Worm (Caenorhabditis elegans) whole organism, late embryonic: Measurements from ENCODE around the gene clec-144.

Experiments used
- C08G9.2 ChIP-seq: sonication (generic microtip); optimal IDR thresholded peaks from 2 replicates; lab custom pipeline; 2016; ENCODE audit warnings: mild to moderate bottlenecking, missing genetic modification characterization, moderate library complexity, missing compliant biosample characterization
- K02D7.2 ChIP-seq: sonication (generic microtip); optimal IDR thresholded peaks from 2 replicates; lab custom pipeline; 2017; ENCODE audit warnings: mild to moderate bottlenecking, missing genetic modification characterization, missing compliant biosample characterization
- T23F11.4 ChIP-seq: fragments of 200-800 bp; sonication (Bioruptor generic); optimal IDR thresholded peaks from 2 replicates; lab custom pipeline; 2018; ENCODE audit warnings: mild to moderate bottlenecking, missing genetic modification characterization, missing compliant biosample characterization
- Y22D7AL.16 ChIP-seq: sonication (generic microtip); optimal IDR thresholded peaks from 2 replicates; lab custom pipeline; 2016; ENCODE audit warnings: missing genetic modification characterization, missing compliant biosample characterization
- ahr-1 ChIP-seq: sonication (generic microtip); optimal IDR thresholded peaks from 2 replicates; lab custom pipeline; 2016; ENCODE audit warnings: missing genetic modification characterization, missing compliant biosample characterization
- ama-1 ChIP-seq: fragments of 150-350 bp; optimal IDR thresholded peaks from 2 replicates; lab custom pipeline; 2014
- ceh-19 ChIP-seq: fragments of 200-800 bp; sonication (Bioruptor generic); optimal IDR thresholded peaks from 2 replicates; lab custom pipeline; 2018; ENCODE audit warnings: mild to moderate bottlenecking, missing genetic modification characterization, missing compliant biosample characterization
- ceh-2 ChIP-seq: sonication (generic microtip); optimal IDR thresholded peaks from 2 replicates; lab custom pipeline; 2016; ENCODE audit warnings: missing genotype, missing genetic modification characterization, missing compliant biosample characterization
- ceh-22 ChIP-seq: sonication (generic microtip); optimal IDR thresholded peaks from 2 replicates; lab custom pipeline; 2017; ENCODE audit warnings: missing biosample characterization, missing genetic modification characterization
- ceh-34 ChIP-seq: sonication (generic microtip); optimal IDR thresholded peaks from 2 replicates; lab custom pipeline; 2016; ENCODE audit warnings: mild to moderate bottlenecking, missing genetic modification characterization, missing compliant biosample characterization
- ceh-45 ChIP-seq: fragments of 200-800 bp; sonication (Bioruptor generic); IDR thresholded peaks from 2 replicates; pipeline ENCODE4 v1.3.6; 2022; ENCODE audit warnings: missing genetic modification reagents, missing genetic modification characterization, missing compliant biosample characterization
- ceh-48 ChIP-seq: sonication (generic microtip); optimal IDR thresholded peaks from 2 replicates; lab custom pipeline; 2016; ENCODE audit warnings: missing genetic modification characterization, inconsistent platforms, missing compliant biosample characterization
- che-1 ChIP-seq: sonication (generic microtip); optimal IDR thresholded peaks from 2 replicates; lab custom pipeline; 2016; ENCODE audit warnings: mild to moderate bottlenecking, missing genetic modification characterization, missing compliant biosample characterization
- dmd-4 ChIP-seq: sonication (generic microtip); optimal IDR thresholded peaks from 2 replicates; lab custom pipeline; 2016; ENCODE audit warnings: borderline replicate concordance, missing genetic modification characterization, missing compliant biosample characterization
- elt-2 ChIP-seq: sonication (generic microtip); optimal IDR thresholded peaks from 2 replicates; lab custom pipeline; 2016; ENCODE audit warnings: missing genetic modification reagents, missing genetic modification characterization, missing compliant biosample characterization
- elt-4 ChIP-seq: sonication (generic microtip); optimal IDR thresholded peaks from 2 replicates; lab custom pipeline; 2016; ENCODE audit warnings: missing genetic modification characterization, missing compliant biosample characterization
- ets-4 ChIP-seq: sonication (generic microtip); optimal IDR thresholded peaks from 2 replicates; lab custom pipeline; 2016; ENCODE audit warnings: missing genetic modification characterization, missing compliant biosample characterization
- eyg-1 ChIP-seq: sonication (generic microtip); optimal IDR thresholded peaks from 2 replicates; lab custom pipeline; 2016; ENCODE audit warnings: missing genotype, missing genetic modification characterization, missing compliant biosample characterization
- fkh-10 ChIP-seq: fragments of 150-350 bp; optimal IDR thresholded peaks from 2 replicates; lab custom pipeline; 2014; ENCODE audit warnings: missing biosample characterization, missing genetic modification reagents, missing genetic modification characterization
- fkh-6 ChIP-seq: sonication (generic microtip); optimal IDR thresholded peaks from 2 replicates; lab custom pipeline; 2016; ENCODE audit warnings: missing genetic modification characterization, missing compliant biosample characterization
- hlh-8 ChIP-seq: sonication (generic microtip); optimal IDR thresholded peaks from 2 replicates; lab custom pipeline; 2016; ENCODE audit warnings: missing genotype, missing genetic modification characterization, missing compliant biosample characterization
- lin-11 ChIP-seq: fragments of 200-800 bp; sonication (Bioruptor generic); optimal IDR thresholded peaks from 2 replicates; lab custom pipeline; 2018; ENCODE audit warnings: mild to moderate bottlenecking, missing genetic modification characterization, missing compliant biosample characterization
- madf-2 ChIP-seq: sonication (generic microtip); optimal IDR thresholded peaks from 2 replicates; lab custom pipeline; 2017; ENCODE audit warnings: missing genetic modification characterization, missing compliant biosample characterization
- mec-3 ChIP-seq: sonication (generic microtip); optimal IDR thresholded peaks from 2 replicates; lab custom pipeline; 2016; ENCODE audit warnings: borderline replicate concordance, missing genetic modification characterization, missing compliant biosample characterization
- nfya-1 ChIP-seq: sonication (generic microtip); optimal IDR thresholded peaks from 2 replicates; lab custom pipeline; 2017; ENCODE audit warnings: missing genetic modification characterization, mild to moderate bottlenecking, missing compliant biosample characterization, antibody characterized with exemption, moderate library complexity
- nhr-11 ChIP-seq: fragments of 150-350 bp; optimal IDR thresholded peaks from 2 replicates; lab custom pipeline; 2014; ENCODE audit warnings: missing biosample characterization, missing genetic modification characterization
- pax-1 ChIP-seq: fragments of 150-350 bp; optimal IDR thresholded peaks from 2 replicates; lab custom pipeline; 2014; ENCODE audit warnings: missing biosample characterization, missing genetic modification characterization
- pha-2 ChIP-seq: sonication (generic microtip); optimal IDR thresholded peaks from 2 replicates; lab custom pipeline; 2017; ENCODE audit warnings: mild to moderate bottlenecking, missing genetic modification characterization, missing compliant biosample characterization
- pha-4 ChIP-seq: fragments of 150-350 bp; optimal IDR thresholded peaks from 2 replicates; lab custom pipeline; 2018; ENCODE audit warnings: missing biosample characterization, missing genetic modification reagents, missing genetic modification characterization
- sox-4 ChIP-seq: sonication (generic microtip); optimal IDR thresholded peaks from 2 replicates; lab custom pipeline; 2017; ENCODE audit warnings: mild to moderate bottlenecking, missing genetic modification characterization, inconsistent platforms, missing compliant biosample characterization
- ttx-3 ChIP-seq: sonication (generic microtip); optimal IDR thresholded peaks from 2 replicates; lab custom pipeline; 2016; ENCODE audit warnings: missing genetic modification reagents, missing genetic modification characterization, missing compliant biosample characterization
- unc-3 ChIP-seq, 2 experiments: fragments of 200-800 bp in 1 of 2; sonication (Bioruptor generic) in 1 of 2; sonication (generic microtip) in 1 of 2; conservative IDR thresholded peaks in 1 of 2; optimal IDR thresholded peaks in 1 of 2; 2 replicates each; pipeline versions ENCODE4 v1.3.6 to Lab custom; 2016 to 2022; ENCODE audit warnings: missing compliant biosample characterization in 2 of 2, missing genetic modification characterization in 2 of 2, missing genetic modification reagents in 1 of 2
- unc-55 ChIP-seq: sonication (generic microtip); optimal IDR thresholded peaks from 2 replicates; lab custom pipeline; 2017; ENCODE audit warnings: missing biosample characterization, missing genetic modification reagents, missing genetic modification characterization
- unc-86 ChIP-seq: sonication (generic microtip); optimal IDR thresholded peaks from 2 replicates; lab custom pipeline; 2016; ENCODE audit warnings: missing genetic modification characterization, missing compliant biosample characterization

clec-144 gene

ce11 chrII:11838353-11838752 is 6.0 kb upstream of the clec-144 start:
- TF ChIP-seq pax-1 (tag; lab: Kevin White, UChicago) (no peak), ama-1 (no peak), ceh-22 (tag; lab: Kevin White, UChicago) (no peak), ceh-48 (tag; lab: Kevin White, UChicago) (no peak), hlh-8 (tag; lab: Kevin White, UChicago) (no peak), K02D7.2 (tag; lab: Kevin White, UChicago) (no peak), unc-86 (tag; lab: Kevin White, UChicago) (no peak), ceh-19 (no peak), ttx-3 (no peak), ceh-34 (tag; lab: Kevin White, UChicago) (no peak), ets-4 (tag; lab: Kevin White, UChicago) (no peak), sox-4 (tag; lab: Kevin White, UChicago) (no peak)

ce11 chrII:11836554-11837218 is 4.3 kb upstream of the clec-144 start:
- TF ChIP-seq elt-2 (tag; lab: Kevin White, UChicago) (peak; percentile 45), ceh-45 (GFP tag; lab: Robert Waterston, UW) (no peak)

DNA sequence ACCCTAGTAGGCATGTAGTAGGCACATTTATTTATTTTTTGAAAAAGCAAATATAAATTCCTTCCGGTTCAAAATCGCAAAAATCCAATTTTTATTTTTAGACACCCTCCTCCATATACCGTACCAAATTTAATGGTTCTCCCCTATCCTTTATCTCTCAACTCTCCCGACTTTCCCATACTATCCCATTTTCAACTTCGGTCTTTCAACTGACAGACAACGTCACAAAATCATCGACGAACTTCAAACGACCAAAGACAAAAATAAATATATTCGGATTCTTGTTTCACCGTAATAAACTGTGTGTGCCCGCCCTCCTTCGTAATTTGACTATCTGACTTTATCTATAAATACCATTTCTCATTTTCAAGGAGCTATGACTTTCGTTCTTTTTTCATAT is 2.8 kb upstream of the clec-144 start, which contains the start of gene T27D12.6:
T27D12.6 (plus strand) TSS at position 301 of the 400 bp plus-strand sequence.
- TF ChIP-seq T23F11.4 (GFP tag; lab: Kevin White, UChicago) (no peak), C08G9.2 (tag; lab: Kevin White, UChicago) (no peak), pha-2 (no peak), ceh-2 (tag; lab: Kevin White, UChicago) (no peak), unc-86 (tag; lab: Kevin White, UChicago) (no peak), mec-3 (tag; lab: Kevin White, UChicago) (no peak)

ce11 chrII:11830601-11831000 is 1.8 kb downstream of the clec-144 start:
- TF ChIP-seq unc-55 (peak; percentile 16), che-1 (no peak), Y22D7AL.16 (tag; lab: Kevin White, UChicago) (no peak), ceh-22 (tag; lab: Kevin White, UChicago) (no peak)

DNA sequence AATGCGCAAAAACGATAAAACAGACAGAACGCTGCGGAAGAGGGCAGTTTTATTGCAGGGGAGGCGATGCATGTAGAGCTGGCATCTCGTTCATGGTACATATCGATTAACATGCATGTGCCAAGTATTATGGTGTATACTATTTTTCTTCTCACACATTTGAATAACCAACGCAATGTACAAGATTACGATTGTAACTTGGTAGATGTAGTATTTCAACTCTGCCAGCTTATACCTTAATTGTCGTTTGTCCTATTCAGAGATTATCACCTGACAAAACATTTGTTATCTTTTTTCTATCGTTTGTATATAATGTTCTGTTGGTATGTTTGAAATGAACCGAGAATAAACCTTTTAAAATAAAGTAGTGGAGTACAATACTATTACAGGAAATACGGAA is 2.5 kb downstream of the clec-144 start, which contains the start of gene pes-5:
pes-5 (minus strand) TSS at position 101 of the 400 bp plus-strand sequence.
- TF ChIP-seq fkh-10 (GFP tag; lab: Kevin White, UChicago) (no peak), pha-4 (no peak), eyg-1 (no peak), Y22D7AL.16 (tag; lab: Kevin White, UChicago) (no peak), nhr-11 (tag; lab: Kevin White, UChicago) (no peak), T23F11.4 (GFP tag; lab: Kevin White, UChicago) (no peak), pha-2 (no peak), unc-3 (GFP tag; conservative IDR thresholded peaks at IDR 0.05; lab: Robert Waterston, UW) (no peak), unc-3 (tag; optimal IDR thresholded peaks at IDR 0.05; lab: Kevin White, UChicago) (no peak), nfya-1 (tag; lab: Kevin White, UChicago) (no peak), madf-2 (tag; lab: Kevin White, UChicago) (no peak), ceh-2 (tag; lab: Kevin White, UChicago) (no peak), ahr-1 (tag; lab: Kevin White, UChicago) (no peak), dmd-4 (tag; lab: Kevin White, UChicago) (no peak), che-1 (no peak), unc-86 (tag; lab: Kevin White, UChicago) (no peak), elt-4 (tag; lab: Kevin White, UChicago) (no peak), fkh-6 (no peak), ceh-45 (GFP tag; lab: Robert Waterston, UW) (no peak), ceh-22 (tag; lab: Kevin White, UChicago) (no peak), lin-11 (tag; lab: Kevin White, UChicago) (no peak)
